Worm (Caenorhabditis elegans) whole organism, mixed stage, embryonic: ENCODE measurements around the gene fbxb-59.

Source experiments
- M03D4.4 ChIP-seq: sonication (generic microtip); optimal IDR thresholded peaks from 2 replicates; lab custom pipeline; 2017; ENCODE audit warnings: mild to moderate bottlenecking, missing genetic modification characterization, missing compliant biosample characterization
- bed-3 ChIP-seq: fragments of 200-800 bp; sonication (Bioruptor generic); optimal IDR thresholded peaks from 3 replicates; lab custom pipeline; 2018; ENCODE audit warnings: mild to moderate bottlenecking, missing genetic modification characterization, moderate library complexity, missing compliant biosample characterization
- blmp-1 ChIP-seq: fragments of 150-350 bp; optimal IDR thresholded peaks from 2 replicates; lab custom pipeline; 2014; ENCODE audit warnings: missing biosample characterization, missing genetic modification characterization
- ceh-39 ChIP-seq: fragments of 150-350 bp; optimal IDR thresholded peaks from 2 replicates; lab custom pipeline; 2014; ENCODE audit warnings: missing biosample characterization, missing genetic modification characterization
- ceh-43 ChIP-seq: fragments of 200-800 bp; sonication (Bioruptor generic); optimal IDR thresholded peaks from 2 replicates; lab custom pipeline; 2018; ENCODE audit warnings: mild to moderate bottlenecking, missing genetic modification characterization, moderate library complexity, missing compliant biosample characterization
- ceh-83 ChIP-seq: fragments of 200-800 bp; sonication (Bioruptor generic); optimal IDR thresholded peaks from 2 replicates; lab custom pipeline; 2018; ENCODE audit warnings: mild to moderate bottlenecking, missing genetic modification characterization, missing compliant biosample characterization
- ces-1 ChIP-seq: fragments of 150-350 bp; optimal IDR thresholded peaks from 2 replicates; lab custom pipeline; 2014; ENCODE audit warnings: missing biosample characterization, missing genetic modification reagents, missing genetic modification characterization
- cnd-1 ChIP-seq: fragments of 200-800 bp; sonication (Bioruptor generic); optimal IDR thresholded peaks from 2 replicates; lab custom pipeline; 2018; ENCODE audit warnings: mild to moderate bottlenecking, missing genetic modification characterization, missing compliant biosample characterization
- drap-1 ChIP-seq: fragments of 200-800 bp; sonication (Bioruptor generic); optimal IDR thresholded peaks from 3 replicates; lab custom pipeline; 2018; ENCODE audit warnings: mild to moderate bottlenecking, missing genetic modification characterization, missing compliant biosample characterization
- elt-1 ChIP-seq: sonication (generic microtip); optimal IDR thresholded peaks from 2 replicates; lab custom pipeline; 2017; ENCODE audit warnings: missing genetic modification characterization, mild to moderate bottlenecking, missing compliant biosample characterization, antibody characterized with exemption, moderate library complexity, borderline replicate concordance; ENCODE audit not compliant: insufficient read depth
- elt-3 ChIP-seq: fragments of 150-350 bp; optimal IDR thresholded peaks from 2 replicates; lab custom pipeline; 2014; ENCODE audit warnings: missing biosample characterization, missing genetic modification characterization
- flh-1 ChIP-seq: fragments of 200-800 bp; sonication (Bioruptor generic); optimal IDR thresholded peaks from 2 replicates; lab custom pipeline; 2018; ENCODE audit warnings: mild to moderate bottlenecking, missing genetic modification characterization, moderate library complexity, missing compliant biosample characterization
- ham-2 ChIP-seq: fragments of 200-800 bp; sonication (Bioruptor generic); optimal IDR thresholded peaks from 2 replicates; lab custom pipeline; 2018; ENCODE audit warnings: mild to moderate bottlenecking, missing genetic modification characterization, missing compliant biosample characterization
- hlh-1 ChIP-seq: fragments of 150-350 bp; optimal IDR thresholded peaks from 2 replicates; lab custom pipeline; 2014; ENCODE audit warnings: missing biosample characterization, missing genetic modification reagents, missing genetic modification characterization
- lin-13 ChIP-seq: fragments of 150-350 bp; optimal IDR thresholded peaks from 2 replicates; lab custom pipeline; 2014; ENCODE audit warnings: missing biosample characterization, missing genetic modification characterization
- lin-32 ChIP-seq: fragments of 200-800 bp; sonication (Bioruptor generic); optimal IDR thresholded peaks from 2 replicates; lab custom pipeline; 2018; ENCODE audit warnings: mild to moderate bottlenecking, missing genetic modification characterization, missing compliant biosample characterization
- lsy-2 ChIP-seq: fragments of 150-350 bp; optimal IDR thresholded peaks from 2 replicates; lab custom pipeline; 2014; ENCODE audit warnings: missing biosample characterization, missing genetic modification characterization
- mab-5 ChIP-seq: fragments of 150-350 bp; optimal IDR thresholded peaks from 2 replicates; lab custom pipeline; 2014; ENCODE audit warnings: missing biosample characterization, missing genetic modification characterization
- mep-1 ChIP-seq: fragments of 150-350 bp; optimal IDR thresholded peaks from 2 replicates; lab custom pipeline; 2017; ENCODE audit warnings: missing biosample characterization, missing genetic modification reagents, missing genetic modification characterization, inconsistent platforms
- mls-2 ChIP-seq: sonication (generic microtip); optimal IDR thresholded peaks from 2 replicates; lab custom pipeline; 2016; ENCODE audit warnings: mild to moderate bottlenecking, missing genetic modification characterization, moderate library complexity, missing compliant biosample characterization
- nhr-12 ChIP-seq: fragments of 150-350 bp; optimal IDR thresholded peaks from 2 replicates; lab custom pipeline; 2014; ENCODE audit warnings: missing biosample characterization, missing genetic modification characterization
- nhr-2 ChIP-seq: fragments of 150-350 bp; optimal IDR thresholded peaks from 2 replicates; lab custom pipeline; 2014; ENCODE audit warnings: missing biosample characterization, missing genetic modification characterization
- nhr-237 ChIP-seq: fragments of 150-350 bp; optimal IDR thresholded peaks from 2 replicates; lab custom pipeline; 2014; ENCODE audit warnings: missing biosample characterization, missing genetic modification characterization
- nhr-28 ChIP-seq: fragments of 150-350 bp; optimal IDR thresholded peaks from 2 replicates; lab custom pipeline; 2014; ENCODE audit warnings: missing biosample characterization, missing genetic modification characterization
- nhr-76 ChIP-seq: sonication (generic microtip); optimal IDR thresholded peaks from 2 replicates; lab custom pipeline; 2017; ENCODE audit warnings: missing biosample characterization, missing genetic modification characterization
- pha-4 ChIP-seq: fragments of 150-350 bp; optimal IDR thresholded peaks from 2 replicates; lab custom pipeline; 2018; ENCODE audit warnings: missing biosample characterization, missing genetic modification reagents, missing genetic modification characterization
- sem-2 ChIP-seq: fragments of 200-800 bp; sonication (Bioruptor generic); optimal IDR thresholded peaks from 2 replicates; lab custom pipeline; 2018; ENCODE audit warnings: mild to moderate bottlenecking, missing genetic modification characterization, missing compliant biosample characterization
- snpc-4 ChIP-seq: fragments of 150-350 bp; optimal IDR thresholded peaks from 2 replicates; lab custom pipeline; 2014; ENCODE audit warnings: missing biosample characterization, missing genetic modification characterization
- sptf-1 ChIP-seq: sonication (generic microtip); optimal IDR thresholded peaks from 2 replicates; lab custom pipeline; 2017; ENCODE audit warnings: mild to moderate bottlenecking, missing genetic modification characterization, moderate library complexity, missing compliant biosample characterization
- tbx-8 ChIP-seq: fragments of 200-800 bp; sonication (Bioruptor generic); optimal IDR thresholded peaks from 2 replicates; lab custom pipeline; 2018; ENCODE audit warnings: mild to moderate bottlenecking, missing genetic modification characterization, moderate library complexity, missing compliant biosample characterization
- unc-120 ChIP-seq: sonication (generic microtip); optimal IDR thresholded peaks from 2 replicates; lab custom pipeline; 2017; ENCODE audit warnings: missing genetic modification characterization, missing compliant biosample characterization; ENCODE audit not compliant: poor library complexity, severe bottlenecking
- unc-39 ChIP-seq: fragments of 150-350 bp; optimal IDR thresholded peaks from 2 replicates; lab custom pipeline; 2014; ENCODE audit warnings: missing biosample characterization, missing genetic modification characterization
- unc-62 ChIP-seq: fragments of 150-350 bp; optimal IDR thresholded peaks from 2 replicates; lab custom pipeline; 2014; ENCODE audit warnings: missing biosample characterization, missing genetic modification reagents, missing genetic modification characterization
- zip-8 ChIP-seq: fragments of 150-350 bp; optimal IDR thresholded peaks from 2 replicates; lab custom pipeline; 2014; ENCODE audit warnings: missing biosample characterization, missing genetic modification characterization
- ztf-11 ChIP-seq: fragments of 150-350 bp; optimal IDR thresholded peaks from 2 replicates; lab custom pipeline; 2014; ENCODE audit warnings: missing biosample characterization, missing genetic modification characterization

The fbxb-59 gene

DNA sequence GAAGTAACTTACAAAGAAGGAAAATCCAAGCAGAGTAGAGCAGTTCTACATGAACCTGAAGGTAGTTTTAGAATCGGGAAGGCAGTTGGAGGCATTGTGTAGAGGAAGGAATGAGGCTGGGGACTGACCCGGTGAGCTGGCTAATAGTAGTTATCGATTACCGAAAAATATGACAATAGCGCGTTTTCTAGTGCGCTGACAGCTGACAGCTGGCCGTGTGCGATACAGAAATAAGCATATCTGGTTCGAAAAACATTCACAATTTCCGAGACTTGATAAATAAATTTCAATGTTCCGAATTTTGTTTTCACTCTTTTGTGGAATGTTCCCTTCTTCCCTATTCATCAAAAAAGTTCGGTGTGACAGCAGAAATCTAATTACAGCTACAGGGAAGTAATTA is at the start of gene fbxb-59, which contains the start of gene srbc-34:
Gene fbxb-59 (minus strand): TSS at position 101 of the 400 bp plus-strand sequence.
Gene srbc-34 (plus strand): TSS at position 233 of the 400 bp plus-strand sequence.
- no peak for TF ChIP-seq blmp-1 (tag; lab: Kevin White, UChicago)
- no peak for TF ChIP-seq M03D4.4 (tag; lab: Kevin White, UChicago)
- TF ChIP-seq lin-32, result no peak
- TF ChIP-seq sem-2 (GFP tag; lab: Kevin White, UChicago), result no peak
- no peak for TF ChIP-seq nhr-28 (tag; lab: Kevin White, UChicago)

DNA sequence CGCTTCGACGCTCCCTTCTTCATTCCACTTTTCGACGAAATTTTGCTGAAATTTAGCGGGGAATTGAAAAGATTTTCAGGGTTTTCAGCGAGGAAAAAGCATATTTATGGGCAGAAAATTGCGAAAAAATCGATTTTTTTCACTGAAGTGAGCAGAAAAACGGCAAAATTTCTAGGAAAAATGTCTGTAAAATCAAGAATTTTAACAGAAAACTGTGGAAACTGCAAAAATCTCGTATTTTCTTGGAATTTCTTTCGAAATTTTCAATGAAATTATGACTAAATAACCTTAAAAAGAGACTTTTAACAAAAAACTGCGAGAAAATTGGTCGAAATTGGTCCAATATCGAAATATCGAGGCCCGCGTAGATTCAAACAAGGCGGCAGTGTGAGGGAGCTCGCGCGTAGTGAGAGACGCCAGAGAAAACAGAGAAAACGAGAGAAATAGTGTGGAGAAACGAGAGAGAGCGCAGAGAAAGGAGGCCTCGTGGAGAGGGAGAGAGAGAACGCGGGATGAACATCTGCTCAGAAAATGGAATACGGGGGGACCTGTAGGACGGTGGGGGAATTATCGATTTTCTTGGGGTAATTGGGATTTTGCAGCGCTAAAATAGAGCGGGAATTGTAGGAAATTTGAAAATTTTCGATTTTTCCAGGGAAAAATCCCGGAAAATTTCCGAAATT is 43.6 kb upstream of the fbxb-59 start, which contains the start of gene swsn-1:
Gene swsn-1 (minus strand): TSS at position 51 of the 683 bp plus-strand sequence.
- TF ChIP-seq ceh-83 (GFP tag; lab: Kevin White, UChicago) (no peak), lin-13 (tag; lab: Kevin White, UChicago) (no peak), ztf-11 (tag; lab: Kevin White, UChicago) (no peak), sptf-1 (tag; lab: Kevin White, UChicago) (no peak), lin-32 (peak; percentile 65), sem-2 (GFP tag; lab: Kevin White, UChicago) (no peak), ceh-39 (tag; lab: Kevin White, UChicago) (peak; percentile 85), bed-3 (no peak), nhr-237 (tag; lab: Kevin White, UChicago) (no peak), zip-8 (tag; lab: Kevin White, UChicago) (no peak), mep-1 (tag; lab: Kevin White, UChicago) (peak; percentile 38), drap-1 (GFP tag; lab: Kevin White, UChicago) (no peak), mab-5 (no peak), mls-2 (tag; lab: Kevin White, UChicago) (no peak), blmp-1 (tag; lab: Kevin White, UChicago) (no peak), flh-1 (GFP tag; lab: Kevin White, UChicago) (no peak), lsy-2 (peak; percentile 4), unc-62 (GFP tag; lab: Kevin White, UChicago) (no peak), elt-3 (no peak), snpc-4 (tag; lab: Kevin White, UChicago) (no peak), tbx-8 (no peak), pha-4 (tag; lab: Kevin White, UChicago) (no peak), nhr-12 (tag; lab: Kevin White, UChicago) (no peak), unc-120 (tag; lab: Kevin White, UChicago) (no peak), ham-2 (GFP tag; lab: Kevin White, UChicago) (no peak), M03D4.4 (tag; lab: Kevin White, UChicago) (no peak), nhr-2 (no peak), unc-39 (tag; lab: Kevin White, UChicago) (no peak), nhr-28 (tag; lab: Kevin White, UChicago) (no peak), ceh-43 (GFP tag; lab: Kevin White, UChicago) (no peak), nhr-76 (tag; lab: Kevin White, UChicago) (no peak), cnd-1 (tag; lab: Kevin White, UChicago) (peak; percentile 70), ces-1 (GFP tag; lab: Kevin White, UChicago) (peak; percentile 56), elt-1 (tag; lab: Kevin White, UChicago) (no peak), hlh-1 (peak; percentile 20)
- TF ChIP-seq, all 35 proteins: peak for 7

DNA sequence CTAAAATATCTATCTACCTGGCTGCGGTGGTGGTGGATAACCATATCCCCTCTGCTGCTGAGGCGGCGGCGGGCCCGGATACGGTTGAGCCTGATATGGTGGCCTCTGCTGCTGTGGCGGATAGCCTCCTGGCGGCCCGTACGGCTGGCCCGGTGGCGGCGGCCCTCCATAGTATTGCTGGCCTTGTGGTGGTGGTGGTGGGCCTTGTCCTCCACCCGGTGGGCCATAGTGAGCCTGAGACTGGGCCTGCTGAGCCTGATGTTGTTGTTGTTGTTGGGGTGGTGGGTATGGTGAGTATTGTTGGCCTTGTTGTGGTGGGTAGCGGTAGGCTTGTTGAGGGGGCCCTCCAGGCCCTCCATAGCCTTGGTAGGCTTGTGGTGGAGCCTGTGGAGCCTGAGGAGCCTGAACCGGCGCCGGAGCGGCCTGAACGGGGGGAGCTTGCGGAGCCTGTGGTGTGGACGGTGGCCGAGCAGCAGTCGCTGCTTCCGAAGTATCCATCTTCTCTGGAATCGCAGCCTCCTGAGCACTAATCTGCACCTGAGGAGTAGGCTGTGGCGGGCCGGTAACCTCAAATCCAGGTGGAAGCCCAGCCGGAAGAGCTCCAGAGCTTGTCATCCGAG is 35.4 kb upstream of the fbxb-59 start:
- TF ChIP-seq mep-1 (tag; lab: Kevin White, UChicago) (no peak), nhr-2 (no peak), ceh-83 (GFP tag; lab: Kevin White, UChicago) (peak; percentile 40), flh-1 (GFP tag; lab: Kevin White, UChicago) (peak; percentile 12), drap-1 (GFP tag; lab: Kevin White, UChicago) (peak; percentile 2), nhr-76 (tag; lab: Kevin White, UChicago) (no peak), sptf-1 (tag; lab: Kevin White, UChicago) (peak; percentile 31), snpc-4 (tag; lab: Kevin White, UChicago) (no peak), cnd-1 (tag; lab: Kevin White, UChicago) (peak; percentile 31)
